Fruit fly (Drosophila melanogaster): ENCODE results near the gene EloA.

The EloA gene

dm6 chr3R:23295360-23295772 lies 44.0 kb downstream of the EloA start (continued):
- TF ChIP-seq peb (GFP tag; IDR thresholded peaks at IDR 0.05) (no peak), wdn (GFP tag; IDR thresholded peaks at IDR 0.05) (no peak), inv (GFP tag; IDR thresholded peaks at IDR 0.05; ENCODE audit: partially characterized antibody) (no peak), B-H2 (GFP tag; optimal IDR thresholded peaks at IDR 0.05) (no peak), CG14860 (GFP tag; IDR thresholded peaks at IDR 0.05; ENCODE audit: partially characterized antibody) (no peak), CG17385 (GFP tag; optimal IDR thresholded peaks at IDR 0.05) (peak; percentile 44), lab (GFP tag; optimal IDR thresholded peaks at IDR 0.05) (peak; percentile 40), slou (GFP tag; optimal IDR thresholded peaks at IDR 0.05) (no peak), CG10462 (GFP tag; optimal IDR thresholded peaks at IDR 0.05) (no peak), CG17802 (tag; optimal IDR thresholded peaks at IDR 0.05) (no peak), ewg (GFP tag; optimal IDR thresholded peaks at IDR 0.05) (peak; percentile 47), Med (GFP tag) (peak; percentile 89), CG3838 (GFP tag; optimal IDR thresholded peaks at IDR 0.05) (no peak), hb (GFP tag; IDR thresholded peaks at IDR 0.05; ENCODE audit: partially characterized antibody) (no peak), NC2β (GFP tag; optimal IDR thresholded peaks at IDR 0.05) (peak; percentile 2), trh (GFP tag; optimal IDR thresholded peaks at IDR 0.05) (no peak), CG3995 (GFP tag; optimal IDR thresholded peaks at IDR 0.05) (no peak), CG11695 (GFP tag; IDR thresholded peaks at IDR 0.05) (peak; percentile 48; the same call in 1 of the 3 replicates), az2 (GFP tag; optimal IDR thresholded peaks at IDR 0.05) (no peak), esg (GFP tag; conservative IDR thresholded peaks at IDR 0.05) (no peak), CG3847 (GFP tag; IDR thresholded peaks at IDR 0.05) (0 out of 2 replicates have a peak, but pooled peaks have one; percentile 24), ato (GFP tag; IDR thresholded peaks at IDR 0.05; ENCODE audit: partially characterized antibody) (peak; percentile 59), CG17912 (GFP tag; optimal IDR thresholded peaks at IDR 0.05) (peak; percentile 45), CG16779 (GFP tag; IDR thresholded peaks at IDR 0.05) (no peak), Scr (GFP tag; IDR thresholded peaks at IDR 0.05; ENCODE audit: partially characterized antibody) (peak; percentile 41), Myb (GFP tag; optimal IDR thresholded peaks at IDR 0.05) (no peak), twi (tag; optimal IDR thresholded peaks at IDR 0.05) (peak; percentile 23), tup (GFP tag; optimal IDR thresholded peaks at IDR 0.05) (no peak), D19B (GFP tag; optimal IDR thresholded peaks at IDR 0.05) (no peak), Gsc (GFP tag; IDR thresholded peaks at IDR 0.05) (no peak), CG16815 (GFP tag; optimal IDR thresholded peaks at IDR 0.05) (no peak), p53 (GFP tag; optimal IDR thresholded peaks at IDR 0.05) (no peak), CG4328 (GFP tag; optimal IDR thresholded peaks at IDR 0.05) (no peak), bsh (GFP tag; optimal IDR thresholded peaks at IDR 0.05) (peak; percentile 18 to 64), Ssrp (tag; optimal IDR thresholded peaks at IDR 0.05) (no peak), stc (GFP tag; IDR thresholded peaks at IDR 0.05) (peak; percentile 37; the same call in 1 of the 2 replicates), Camta (GFP tag; optimal IDR thresholded peaks at IDR 0.05) (no peak), Hsf (GFP tag; optimal IDR thresholded peaks at IDR 0.05) (peak; percentile 7), CG7839 (tag; optimal IDR thresholded peaks at IDR 0.05) (peak; percentile 16), zen (tag; optimal IDR thresholded peaks at IDR 0.05) (no peak), CG7786 (GFP tag; optimal IDR thresholded peaks at IDR 0.05) (no peak), pnt (GFP tag; optimal IDR thresholded peaks at IDR 0.05) (no peak), Bgb (GFP tag; IDR thresholded peaks at IDR 0.05; ENCODE audit: partially characterized antibody) (peak; percentile 69), CG13287 (GFP tag; IDR thresholded peaks at IDR 0.05; ENCODE audit: partially characterized antibody) (peak; percentile 48), z (GFP tag; IDR thresholded peaks at IDR 0.05) (peak; percentile 84), CG10209 (GFP tag; optimal IDR thresholded peaks at IDR 0.05) (no peak), sqz (GFP tag; optimal IDR thresholded peaks at IDR 0.05) (peak; percentile 49), CG6765 (GFP tag; optimal IDR thresholded peaks at IDR 0.05) (no peak), CG3726 (GFP tag; IDR thresholded peaks at IDR 0.05) (no peak), Oli (tag; optimal IDR thresholded peaks at IDR 0.05) (no peak), kah (GFP tag; optimal IDR thresholded peaks at IDR 0.05) (peak; percentile 50)
